Worm (Caenorhabditis elegans): ENCODE results near the gene F53H8.3.

ce11 chrX:938269-938883 lies at the start of gene F53H8.3:
- TF ChIP-seq dpl-1 (GFP tag; optimal IDR thresholded peaks at IDR 0.05), result no peak
- no peak for TF ChIP-seq tag-97 (GFP tag; IDR thresholded peaks at IDR 0.05)
- no peak for TF ChIP-seq ama-1 (optimal IDR thresholded peaks at IDR 0.05)
- TF ChIP-seq nhr-77 (tag; optimal IDR thresholded peaks at IDR 0.05), result no peak
- TF ChIP-seq aly-2 (tag; optimal IDR thresholded peaks at IDR 0.05), result no peak
- TF ChIP-seq Y105C5A.15 (GFP tag; IDR thresholded peaks at IDR 0.05), result no peak
- no peak for TF ChIP-seq ceh-44 (GFP tag; IDR thresholded peaks at IDR 0.05)
- TF ChIP-seq lin-15B (tag; optimal IDR thresholded peaks at IDR 0.05), result no peak
- TF ChIP-seq snpc-1.2 (GFP tag; IDR thresholded peaks at IDR 0.05), result no peak
- TF ChIP-seq ztf-11 (tag; optimal IDR thresholded peaks at IDR 0.05), result no peak

Measured in whole organism, L4 larva.